Worm (Caenorhabditis elegans) whole organism, L1 larva: Measurements from ENCODE around the gene mrpl-42.

Experiments
- C04F5.9 ChIP-seq: sonication (generic microtip); optimal IDR thresholded peaks from 2 replicates; lab custom pipeline; 2016; ENCODE audit warnings: missing genetic modification characterization, missing compliant biosample characterization
- C16A3.4 ChIP-seq: fragments of 150-350 bp; optimal IDR thresholded peaks from 2 replicates; lab custom pipeline; 2014; ENCODE audit warnings: missing biosample characterization, missing genetic modification characterization
- F16B12.6 ChIP-seq: fragments of 150-350 bp; optimal IDR thresholded peaks from 2 replicates; lab custom pipeline; 2014; ENCODE audit warnings: missing biosample characterization, missing genetic modification characterization
- Y116A8C.19 ChIP-seq: sonication (generic microtip); optimal IDR thresholded peaks from 2 replicates; lab custom pipeline; 2016; ENCODE audit warnings: missing compliant biosample characterization, missing genetic modification characterization, borderline replicate concordance
- ceh-8 ChIP-seq: fragments of 200-800 bp; sonication (Bioruptor generic); optimal IDR thresholded peaks from 2 replicates; lab custom pipeline; 2018; ENCODE audit warnings: mild to moderate bottlenecking, missing genetic modification characterization, moderate library complexity, missing compliant biosample characterization
- ceh-88 ChIP-seq: fragments of 200-800 bp; sonication (Bioruptor generic); IDR thresholded peaks from 2 replicates; pipeline ENCODE4 v1.3.6; 2022; ENCODE audit warnings: missing genetic modification characterization, missing compliant biosample characterization
- ces-1 ChIP-seq: fragments of 150-350 bp; optimal IDR thresholded peaks from 2 replicates; lab custom pipeline; 2014; ENCODE audit warnings: missing biosample characterization, missing genetic modification reagents, missing genetic modification characterization
- dsc-1 ChIP-seq: sonication (generic microtip); optimal IDR thresholded peaks from 2 replicates; lab custom pipeline; 2016; ENCODE audit warnings: mild to moderate bottlenecking, missing genetic modification characterization, missing compliant biosample characterization
- efl-1 ChIP-seq, 4 experiments: fragments of 150-350 bp; optimal IDR thresholded peaks in 3 of 4; peaks in 1 of 4; 1 replicate in 1 of 4; 2 replicates in 3 of 4; lab custom pipeline; 2014; ENCODE audit warnings: missing biosample characterization in 2 of 4, missing genetic modification characterization in 2 of 4, missing genetic modification reagents in 2 of 4
- efl-3 ChIP-seq: fragments of 200-800 bp; sonication (Bioruptor generic); optimal IDR thresholded peaks from 2 replicates; lab custom pipeline; 2018; ENCODE audit warnings: mild to moderate bottlenecking, missing genetic modification characterization, missing compliant biosample characterization
- egl-13 ChIP-seq: sonication (generic microtip); optimal IDR thresholded peaks from 2 replicates; lab custom pipeline; 2016; ENCODE audit warnings: missing genotype, missing genetic modification reagents, missing genetic modification characterization, missing compliant biosample characterization
- elt-2 ChIP-seq: sonication (generic microtip); optimal IDR thresholded peaks from 2 replicates; lab custom pipeline; 2016; ENCODE audit warnings: missing genetic modification characterization, mild to moderate bottlenecking, inconsistent platforms, missing compliant biosample characterization, missing genetic modification reagents
- elt-3 ChIP-seq, 6 experiments: fragments of 150-350 bp in 1 of 6; sonication (generic microtip); optimal IDR thresholded peaks; 2 replicates each; lab custom pipeline; 2017 to 2018; ENCODE audit warnings: missing biosample characterization in 6 of 6, missing genetic modification characterization in 6 of 6, inconsistent platforms in 1 of 6
- ets-5 ChIP-seq: fragments of 200-800 bp; sonication (Bioruptor generic); IDR thresholded peaks from 2 replicates; pipeline ENCODE4 v1.3.6; 2022; ENCODE audit warnings: missing genetic modification characterization, missing compliant biosample characterization
- fkh-10 ChIP-seq: sonication (generic microtip); optimal IDR thresholded peaks from 2 replicates; lab custom pipeline; 2017; ENCODE audit warnings: missing biosample characterization, missing genetic modification reagents, missing genetic modification characterization
- fkh-4 ChIP-seq: sonication (generic microtip); optimal IDR thresholded peaks from 2 replicates; lab custom pipeline; 2016; ENCODE audit warnings: missing compliant biosample characterization, missing genetic modification characterization, borderline replicate concordance
- fkh-8 ChIP-seq: sonication (generic microtip); optimal IDR thresholded peaks from 2 replicates; lab custom pipeline; 2016; ENCODE audit warnings: mild to moderate bottlenecking, missing genetic modification characterization, missing compliant biosample characterization
- grh-1 ChIP-seq: fragments of 200-800 bp; sonication (Bioruptor generic); IDR thresholded peaks from 2 replicates; pipeline ENCODE4 v1.3.6; 2022; ENCODE audit warnings: missing genetic modification reagents, missing genetic modification characterization, missing compliant biosample characterization
- hlh-4 ChIP-seq: sonication (generic microtip); optimal IDR thresholded peaks from 2 replicates; lab custom pipeline; 2016; ENCODE audit warnings: mild to moderate bottlenecking, missing genetic modification characterization, missing compliant biosample characterization
- hpl-2 ChIP-seq: fragments of 150-350 bp; optimal IDR thresholded peaks from 2 replicates; lab custom pipeline; 2014; ENCODE audit warnings: missing biosample characterization, missing genetic modification reagents, missing genetic modification characterization
- irx-1 ChIP-seq: sonication (generic microtip); optimal IDR thresholded peaks from 2 replicates; lab custom pipeline; 2016; ENCODE audit warnings: missing genetic modification characterization, missing compliant biosample characterization
- jun-1 ChIP-seq: fragments of 150-350 bp; optimal IDR thresholded peaks from 2 replicates; lab custom pipeline; 2014; ENCODE audit warnings: missing biosample characterization, missing genetic modification reagents, missing genetic modification characterization
- lin-13 ChIP-seq: fragments of 150-350 bp; optimal IDR thresholded peaks from 2 replicates; lab custom pipeline; 2014; ENCODE audit warnings: missing biosample characterization, missing genetic modification reagents, missing genetic modification characterization
- lin-15B ChIP-seq: fragments of 150-350 bp; sonication (generic microtip); optimal IDR thresholded peaks from 3 replicates; lab custom pipeline; 2014; ENCODE audit warnings: missing biosample characterization, missing genetic modification characterization
- lin-39 ChIP-seq: fragments of 150-350 bp; optimal IDR thresholded peaks from 2 replicates; lab custom pipeline; 2014; ENCODE audit warnings: missing biosample characterization, missing genetic modification reagents, missing genetic modification characterization
- mab-9 ChIP-seq: fragments of 200-800 bp; sonication (Bioruptor generic); IDR thresholded peaks from 2 replicates; pipeline ENCODE4 v1.3.6; 2022; ENCODE audit warnings: missing genetic modification reagents, missing genetic modification characterization, missing compliant biosample characterization
- mef-2 ChIP-seq: fragments of 150-350 bp; optimal IDR thresholded peaks from 2 replicates; lab custom pipeline; 2014; ENCODE audit warnings: missing biosample characterization, missing genetic modification characterization
- nhr-11 ChIP-seq: fragments of 150-350 bp; optimal IDR thresholded peaks from 2 replicates; lab custom pipeline; 2014; ENCODE audit warnings: missing biosample characterization, missing genetic modification characterization
- nhr-20 ChIP-seq: sonication (generic microtip); optimal IDR thresholded peaks from 2 replicates; lab custom pipeline; 2016; ENCODE audit warnings: mild to moderate bottlenecking, missing genetic modification characterization, missing compliant biosample characterization
- nhr-237 ChIP-seq: fragments of 150-350 bp; optimal IDR thresholded peaks from 2 replicates; lab custom pipeline; 2014; ENCODE audit warnings: missing biosample characterization, missing genetic modification characterization
- nhr-47 ChIP-seq: sonication (generic microtip); optimal IDR thresholded peaks from 2 replicates; lab custom pipeline; 2016; ENCODE audit warnings: mild to moderate bottlenecking, missing genetic modification characterization, moderate library complexity, missing compliant biosample characterization
- nhr-71 ChIP-seq: sonication (generic microtip); optimal IDR thresholded peaks from 2 replicates; lab custom pipeline; 2016; ENCODE audit warnings: mild to moderate bottlenecking, missing genetic modification characterization, moderate library complexity, missing compliant biosample characterization
- nhr-76 ChIP-seq: sonication (generic microtip); optimal IDR thresholded peaks from 2 replicates; lab custom pipeline; 2017; ENCODE audit warnings: missing biosample characterization, missing genetic modification characterization
- nhr-84 ChIP-seq: sonication (generic microtip); optimal IDR thresholded peaks from 2 replicates; lab custom pipeline; 2017; ENCODE audit warnings: missing biosample characterization, missing genetic modification characterization
- pax-3 ChIP-seq: fragments of 200-800 bp; sonication (Bioruptor generic); optimal IDR thresholded peaks from 2 replicates; lab custom pipeline; 2018; ENCODE audit warnings: mild to moderate bottlenecking, missing genetic modification characterization, moderate library complexity, missing compliant biosample characterization
- pqm-1 ChIP-seq: sonication (generic microtip); optimal IDR thresholded peaks from 3 replicates; lab custom pipeline; 2017; ENCODE audit warnings: missing biosample characterization, missing genetic modification characterization
- skn-1 ChIP-seq: fragments of 150-350 bp; optimal IDR thresholded peaks from 2 replicates; lab custom pipeline; 2014; ENCODE audit warnings: missing biosample characterization, missing genetic modification characterization
- snpc-4 ChIP-seq: fragments of 150-350 bp; optimal IDR thresholded peaks from 2 replicates; lab custom pipeline; 2014; ENCODE audit warnings: missing biosample characterization, missing genetic modification characterization
- snu-23 ChIP-seq: sonication (generic microtip); optimal IDR thresholded peaks from 2 replicates; lab custom pipeline; 2016; ENCODE audit warnings: missing genetic modification characterization, missing compliant biosample characterization
- swsn-7 ChIP-seq: sonication (generic microtip); optimal IDR thresholded peaks from 2 replicates; lab custom pipeline; 2016; ENCODE audit warnings: missing genetic modification characterization, missing compliant biosample characterization
- tbx-2 ChIP-seq: sonication (generic microtip); optimal IDR thresholded peaks from 2 replicates; lab custom pipeline; 2016; ENCODE audit warnings: missing genetic modification characterization, missing compliant biosample characterization
- tlp-1 ChIP-seq: fragments of 150-350 bp; optimal IDR thresholded peaks from 2 replicates; lab custom pipeline; 2014; ENCODE audit warnings: missing biosample characterization, missing genetic modification characterization
- unc-130 ChIP-seq: fragments of 150-350 bp; optimal IDR thresholded peaks from 2 replicates; lab custom pipeline; 2017; ENCODE audit warnings: missing biosample characterization, missing genetic modification characterization, inconsistent platforms
- unc-30 ChIP-seq: sonication (generic microtip); optimal IDR thresholded peaks from 2 replicates; lab custom pipeline; 2017; ENCODE audit warnings: missing biosample characterization, missing genetic modification characterization
- unc-62 ChIP-seq: fragments of 150-350 bp; optimal IDR thresholded peaks from 2 replicates; lab custom pipeline; 2014; ENCODE audit warnings: missing biosample characterization, missing genetic modification reagents, missing genetic modification characterization
- unc-86 ChIP-seq: sonication (generic microtip); optimal IDR thresholded peaks from 2 replicates; lab custom pipeline; 2016; ENCODE audit warnings: missing genetic modification characterization, missing compliant biosample characterization
- unc-98 ChIP-seq: fragments of 200-800 bp; sonication (Bioruptor generic); IDR thresholded peaks from 2 replicates; pipeline ENCODE4 v1.3.6; 2022; ENCODE audit warnings: missing genetic modification characterization, missing compliant biosample characterization
- xbp-1 ChIP-seq: sonication (generic microtip); optimal IDR thresholded peaks from 2 replicates; lab custom pipeline; 2016; ENCODE audit warnings: missing genetic modification characterization, missing compliant biosample characterization

mrpl-42 gene

DNA sequence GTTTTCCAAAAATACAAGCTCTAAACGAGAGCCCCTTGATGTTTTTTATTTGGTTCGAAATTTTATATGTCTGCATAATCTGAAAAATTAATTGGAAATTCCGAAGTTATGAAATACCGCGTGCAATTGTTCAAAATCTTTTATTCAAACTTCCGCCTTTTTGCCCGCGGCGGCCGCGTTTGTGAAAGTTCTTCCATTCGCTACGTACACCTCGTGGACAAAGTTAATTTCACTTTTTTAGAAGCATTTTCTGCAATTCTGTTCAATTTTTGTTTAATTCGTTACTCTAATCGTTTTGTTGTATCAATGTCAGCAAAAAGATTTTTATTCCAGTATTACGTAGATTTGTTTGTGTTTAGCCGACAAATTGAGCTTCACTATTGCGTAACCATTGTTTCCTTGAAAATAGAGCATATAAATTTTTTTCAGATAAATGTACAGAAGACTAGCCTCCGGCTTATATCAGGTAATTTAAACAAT, 20.0 kb downstream of the mrpl-42 start, which contains the start of gene mppb-1 (continued):
- TF ChIP-seq pax-3 (tag; lab: Kevin White, UChicago), result peak; percentile 93
- no peak for TF ChIP-seq nhr-11
- no peak for TF ChIP-seq unc-62 (GFP tag; lab: Kevin White, UChicago)
- TF ChIP-seq pqm-1, result no peak
- peak; percentile 65 for TF ChIP-seq snpc-4
- TF ChIP-seq unc-86 (tag; lab: Kevin White, UChicago), result peak; percentile 81
- peak; percentile 80 for TF ChIP-seq lin-13 (GFP tag; lab: Kevin White, UChicago)
- TF ChIP-seq C04F5.9, result peak; percentile 84
- TF ChIP-seq nhr-76 (tag; lab: Kevin White, UChicago), result no peak
- peak; percentile 92 for TF ChIP-seq irx-1 (tag; lab: Kevin White, UChicago)
- TF ChIP-seq elt-2 (tag; lab: Kevin White, UChicago), result peak; percentile 72
- no peak for TF ChIP-seq hpl-2 (GFP tag; lab: Kevin White, UChicago)
- peak; percentile 92 for TF ChIP-seq tbx-2
- peak; percentile 83 for TF ChIP-seq skn-1 (tag; lab: Kevin White, UChicago)
- no peak for TF ChIP-seq unc-30 (tag; lab: Kevin White, UChicago)
- peak; percentile 30 for TF ChIP-seq efl-3 (GFP tag; lab: Kevin White, UChicago)
- TF ChIP-seq ces-1 (GFP tag; lab: Kevin White, UChicago), result no peak
- peak; percentile 6 for TF ChIP-seq mef-2 (tag; lab: Kevin White, UChicago)
- TF ChIP-seq nhr-237, result peak; percentile 63
- TF ChIP-seq mab-9 (GFP tag; lab: Robert Waterston, UW), result peak; percentile 78
- TF ChIP-seq unc-98 (GFP tag; lab: Robert Waterston, UW), result peak; percentile 80
- peak; percentile 69 for TF ChIP-seq grh-1 (GFP tag; lab: Robert Waterston, UW)
- peak; percentile 90 for TF ChIP-seq egl-13
- TF ChIP-seq tlp-1, result no peak
- peak; percentile 70 for TF ChIP-seq ceh-88 (GFP tag; lab: Robert Waterston, UW)
- TF ChIP-seq F16B12.6 (tag; lab: Kevin White, UChicago), result peak; percentile 57
- TF ChIP-seq elt-3 (tag; optimal IDR thresholded peaks at IDR 0.05; lab: Kevin White, UChicago), result peak in 2 of 6 experiments; percentile 22 to 51
- peak; percentile 52 for TF ChIP-seq lin-15B (tag; lab: Kevin White, UChicago)
- peak; percentile 87 for TF ChIP-seq swsn-7
- peak; percentile 92 for TF ChIP-seq dsc-1 (tag; lab: Kevin White, UChicago)
- TF ChIP-seq xbp-1 (tag; lab: Kevin White, UChicago), result peak; percentile 90
- peak; percentile 89 for TF ChIP-seq nhr-20
- peak; percentile 93 for TF ChIP-seq nhr-47 (tag; lab: Kevin White, UChicago)

DNA sequence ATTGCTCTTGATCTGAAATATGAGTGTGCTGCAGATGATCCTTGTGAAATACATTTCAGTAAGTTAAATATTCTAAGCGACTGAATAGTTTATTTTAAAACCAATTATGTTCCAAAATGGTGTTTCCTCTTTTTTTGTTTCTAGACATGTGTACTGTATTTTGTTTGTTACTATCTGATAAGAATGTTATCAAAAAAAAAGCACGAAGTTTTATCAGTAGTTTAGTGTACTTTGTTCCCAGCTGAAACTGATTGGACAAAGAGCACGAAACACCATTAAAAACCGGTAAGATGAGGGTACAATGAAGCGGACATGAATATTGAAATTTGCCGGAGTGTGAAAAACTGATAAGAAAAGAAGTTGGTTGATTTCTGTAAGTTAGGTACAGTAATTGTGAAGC, 24.1 kb downstream of the mrpl-42 start:
- peak; percentile 79 for TF ChIP-seq elt-2 (tag; lab: Kevin White, UChicago)
- no peak for TF ChIP-seq pqm-1

DNA sequence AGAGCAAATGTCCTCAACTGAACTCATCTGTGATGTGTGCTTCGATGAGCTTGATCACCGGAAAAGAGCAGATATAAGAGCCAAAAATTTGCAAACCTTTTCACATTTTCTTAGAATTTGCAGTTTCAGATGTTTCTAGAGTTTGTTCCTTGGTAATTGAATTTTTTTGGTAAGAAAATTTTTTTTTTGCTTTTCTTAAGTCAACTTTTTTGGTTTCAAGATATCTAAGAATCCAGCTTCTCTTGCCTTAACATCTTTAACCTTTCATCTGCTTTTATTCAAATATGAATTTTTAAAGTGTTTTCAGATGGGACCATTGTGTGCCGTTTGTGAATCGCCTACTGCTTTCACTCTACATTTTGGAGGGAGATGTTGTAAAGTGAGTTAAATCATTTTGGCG, 24.6 kb downstream of the mrpl-42 start, which contains the start of gene nhr-11:
nhr-11 (plus strand) TSS at position 301 of the 400 bp plus-strand sequence.
- TF ChIP-seq fkh-10 (GFP tag; lab: Kevin White, UChicago) (no peak), fkh-8 (peak; percentile 45)

DNA sequence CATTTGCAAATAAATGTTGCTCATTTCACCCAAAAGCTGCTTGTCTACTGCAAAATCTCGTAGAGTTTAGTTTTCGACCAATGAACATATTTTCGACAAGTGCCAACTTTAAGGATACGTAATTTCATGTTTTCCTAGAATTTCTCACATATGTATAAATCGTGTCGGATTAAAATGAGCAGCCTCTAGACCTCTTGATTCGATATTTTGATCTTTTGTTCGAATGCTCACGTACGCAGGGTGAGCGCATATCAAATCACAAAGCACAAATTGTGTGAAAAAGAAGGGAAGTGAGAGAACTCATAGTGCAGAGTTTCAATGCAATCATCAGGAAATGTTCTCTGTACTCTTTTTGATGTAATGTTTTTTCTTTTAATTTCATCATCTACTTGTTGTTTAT, 30.7 kb downstream of the mrpl-42 start:
- peak; percentile 89 for TF ChIP-seq fkh-8
- TF ChIP-seq unc-62 (GFP tag; lab: Kevin White, UChicago), result no peak
- no peak for TF ChIP-seq snu-23
- TF ChIP-seq swsn-7, result peak; percentile 17
- TF ChIP-seq C16A3.4, result no peak
- no peak for TF ChIP-seq lin-39 (tag; lab: Kevin White, UChicago)
- TF ChIP-seq fkh-4 (tag; lab: Kevin White, UChicago), result no peak
- peak in 1 of 2 experiments; percentile 11 for TF ChIP-seq efl-1 (optimal IDR thresholded peaks at IDR 0.05; lab: Kevin White, UChicago)
- no peak for TF ChIP-seq efl-1 (GFP tag; optimal IDR thresholded peaks at IDR 0.05 in 1 of 2; lab: Kevin White, UChicago)
- no peak for TF ChIP-seq ets-5 (GFP tag; lab: Robert Waterston, UW)
- TF ChIP-seq ces-1 (GFP tag; lab: Kevin White, UChicago), result no peak
- peak; percentile 90 for TF ChIP-seq nhr-71 (tag; lab: Kevin White, UChicago)
- TF ChIP-seq ceh-8 (GFP tag; lab: Kevin White, UChicago), result no peak
- TF ChIP-seq nhr-47 (tag; lab: Kevin White, UChicago), result peak; percentile 73
- TF ChIP-seq unc-86 (tag; lab: Kevin White, UChicago), result no peak
- TF ChIP-seq hlh-4 (tag; lab: Kevin White, UChicago), result no peak
- peak; percentile 13 for TF ChIP-seq pax-3 (tag; lab: Kevin White, UChicago)
- TF ChIP-seq jun-1 (tag; lab: Kevin White, UChicago), result peak; percentile 32
- no peak for TF ChIP-seq nhr-237
- peak; percentile 21 for TF ChIP-seq fkh-10 (GFP tag; lab: Kevin White, UChicago)
- TF ChIP-seq nhr-84 (tag; lab: Kevin White, UChicago), result no peak
- TF ChIP-seq unc-130 (tag; lab: Kevin White, UChicago), result no peak
- TF ChIP-seq Y116A8C.19 (tag; lab: Kevin White, UChicago), result no peak
